Fruit fly (Drosophila melanogaster): ENCODE measurements around the gene FMRFaR.

The FMRFaR gene

DNA sequence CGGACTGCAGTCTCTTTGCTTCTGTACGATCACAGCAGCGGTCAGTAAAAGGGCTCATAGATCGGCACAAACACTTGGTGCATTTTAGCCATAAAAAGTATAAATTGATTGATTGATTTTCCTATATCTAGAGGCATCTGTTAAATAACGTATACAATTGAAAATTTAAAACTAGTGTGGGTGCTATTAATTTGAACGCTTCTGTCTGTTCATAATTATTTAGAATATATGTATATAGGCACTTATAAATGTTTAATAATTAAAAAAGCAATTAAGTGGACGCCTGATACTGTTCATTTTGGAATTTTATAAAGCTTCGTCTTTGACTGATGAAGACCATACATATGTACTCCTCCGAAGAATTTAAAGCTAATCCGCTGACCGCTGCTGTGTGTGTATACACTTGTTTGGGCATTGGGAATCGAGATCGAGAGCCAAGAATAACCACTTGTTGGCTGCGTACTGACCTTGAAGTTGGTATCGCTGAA is 43.8 kb downstream of the FMRFaR start (continued):
- TF ChIP-seq disco-r (GFP tag; optimal IDR thresholded peaks at IDR 0.05) (no peak), CG30431 (GFP tag; optimal IDR thresholded peaks at IDR 0.05) (no peak), dimm (GFP tag; IDR thresholded peaks at IDR 0.05) (no peak), CG11398 (GFP tag; optimal IDR thresholded peaks at IDR 0.05) (no peak), CG9437 (GFP tag; optimal IDR thresholded peaks at IDR 0.05) (peak; percentile 22), CG11696 (GFP tag; IDR thresholded peaks at IDR 0.05) (peak; percentile 70), PHDP (tag; optimal IDR thresholded peaks at IDR 0.05) (peak; percentile 42), ftz-f1 (GFP tag; optimal IDR thresholded peaks at IDR 0.05) (no peak), CG9876 (GFP tag; optimal IDR thresholded peaks at IDR 0.05) (no peak), insv (GFP tag; optimal IDR thresholded peaks at IDR 0.05) (no peak), Sin3A (optimal IDR thresholded peaks at IDR 0.05) (no peak), maf-S (GFP tag; optimal IDR thresholded peaks at IDR 0.05) (no peak), rib (GFP tag; IDR thresholded peaks at IDR 0.05) (no peak), Ssrp (tag; optimal IDR thresholded peaks at IDR 0.05) (peak; percentile 26), Dref (GFP tag; IDR thresholded peaks at IDR 0.05) (no peak), GATAe (GFP tag; conservative IDR thresholded peaks at IDR 0.05) (no peak), gsb (GFP tag; IDR thresholded peaks at IDR 0.05) (no peak), gsb-n (tag; optimal IDR thresholded peaks at IDR 0.05) (no peak), Sox100B (GFP tag; optimal IDR thresholded peaks at IDR 0.05) (peak; percentile 49), amos (GFP tag; IDR thresholded peaks at IDR 0.05; ENCODE audit: partially characterized antibody) (no peak), Xrp1 (GFP tag; IDR thresholded peaks at IDR 0.05) (peak; percentile 31; the same call in 1 of the 2 replicates), Xbp1 (GFP tag; optimal IDR thresholded peaks at IDR 0.05) (peak; percentile 50), CG10147 (GFP tag; optimal IDR thresholded peaks at IDR 0.05) (peak; percentile 41), Opbp (GFP tag; IDR thresholded peaks at IDR 0.05; ENCODE audit: partially characterized antibody) (no peak), CG30020 (tag; optimal IDR thresholded peaks at IDR 0.05) (no peak), CG31441 (GFP tag; IDR thresholded peaks at IDR 0.05) (peak; percentile 57; the same call in 1 of the 2 replicates), ac (GFP tag; optimal IDR thresholded peaks at IDR 0.05) (no peak), CG7786 (GFP tag; optimal IDR thresholded peaks at IDR 0.05) (no peak), slbo (GFP tag; IDR thresholded peaks at IDR 0.05) (peak; percentile 40; the same call in 1 of the 2 replicates), luna (GFP tag; optimal IDR thresholded peaks at IDR 0.05) (no peak), Dek (tag; optimal IDR thresholded peaks at IDR 0.05) (peak; percentile 7), CG32772 (GFP tag; IDR thresholded peaks at IDR 0.05) (no peak), chif (GFP tag; optimal IDR thresholded peaks at IDR 0.05) (no peak), NFAT (GFP tag; IDR thresholded peaks at IDR 0.05) (no peak), CG9609 (GFP tag; optimal IDR thresholded peaks at IDR 0.05) (no peak), pzg (GFP tag; optimal IDR thresholded peaks at IDR 0.05) (no peak), hbn (GFP tag; IDR thresholded peaks at IDR 0.05; ENCODE audit: partially characterized antibody) (no peak), pho (GFP tag; optimal IDR thresholded peaks at IDR 0.05) (no peak), Blimp-1 (GFP tag; optimal IDR thresholded peaks at IDR 0.05) (peak; percentile 38), dpn (GFP tag; optimal IDR thresholded peaks at IDR 0.05) (peak in 1 of 2 experiments; percentile 33), E2f1 (GFP tag; IDR thresholded peaks at IDR 0.05) (peak; percentile 41; the same call in 1 of the 2 replicates), sima (GFP tag; optimal IDR thresholded peaks at IDR 0.05) (no peak), sens (GFP tag) (peak; percentile 70), TFAM (GFP tag; optimal IDR thresholded peaks at IDR 0.05) (no peak), CG13424 (tag; optimal IDR thresholded peaks at IDR 0.05) (peak; percentile 34), Kr (GFP tag; optimal IDR thresholded peaks at IDR 0.05) (no peak), bab2 (GFP tag; optimal IDR thresholded peaks at IDR 0.05) (no peak), sob (GFP tag; IDR thresholded peaks at IDR 0.05) (no peak), tx (GFP tag; optimal IDR thresholded peaks at IDR 0.05) (no peak), CHES-1-like (GFP tag; optimal IDR thresholded peaks at IDR 0.05) (no peak), so (GFP tag; IDR thresholded peaks at IDR 0.05) (no peak; the same call in 2 of the 3 replicates), CG8290 (GFP tag; optimal IDR thresholded peaks at IDR 0.05) (no peak), CG8290 (tag; optimal IDR thresholded peaks at IDR 0.05) (no peak)
